Fruit fly (Drosophila melanogaster): ENCODE results near the gene CG12541.

CG12541 gene

DNA sequence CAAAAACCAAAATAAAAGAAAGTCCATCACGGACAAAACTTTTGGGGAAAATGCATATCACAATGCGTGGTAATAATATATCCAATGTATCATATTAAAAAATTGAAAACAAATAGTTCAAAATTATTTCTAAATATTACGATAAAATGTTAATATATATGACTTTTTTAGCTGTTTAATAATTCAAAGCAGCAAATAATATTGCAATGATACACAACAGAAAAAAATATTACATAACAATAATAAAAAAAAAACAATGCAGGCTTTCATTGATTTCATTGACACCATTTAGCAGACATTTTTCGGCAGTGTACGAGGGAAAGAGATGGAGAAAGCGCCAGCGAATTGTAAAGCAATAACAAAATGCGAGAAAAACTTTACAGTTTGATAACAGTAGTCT, 29.0 kb upstream of the CG12541 start (continued):
- TF ChIP-seq Trl (optimal IDR thresholded peaks at IDR 0.05): no peak
- no peak for TF ChIP-seq Trl (GFP tag; optimal IDR thresholded peaks at IDR 0.05)
- TF ChIP-seq Sry-β (GFP tag; optimal IDR thresholded peaks at IDR 0.05): no peak
- no peak for TF ChIP-seq Lhr (GFP tag; optimal IDR thresholded peaks at IDR 0.05)
- no peak for TF ChIP-seq sob (GFP tag; IDR thresholded peaks at IDR 0.05)
- no peak for TF ChIP-seq CG11456 (GFP tag; IDR thresholded peaks at IDR 0.05)
- TF ChIP-seq pho (GFP tag; optimal IDR thresholded peaks at IDR 0.05): no peak
- TF ChIP-seq Antp (GFP tag; optimal IDR thresholded peaks at IDR 0.05): no peak
- peak; percentile 11 for TF ChIP-seq zen (tag; optimal IDR thresholded peaks at IDR 0.05)
- TF ChIP-seq CG12942 (GFP tag; optimal IDR thresholded peaks at IDR 0.05): no peak
- TF ChIP-seq CG10267 (tag; optimal IDR thresholded peaks at IDR 0.05): no peak
- no peak for TF ChIP-seq Scr (GFP tag; IDR thresholded peaks at IDR 0.05; ENCODE audit: partially characterized antibody)
- TF ChIP-seq nau (GFP tag; optimal IDR thresholded peaks at IDR 0.05): no peak
- TF ChIP-seq Asciz (GFP tag; optimal IDR thresholded peaks at IDR 0.05): peak; percentile 46
- no peak for TF ChIP-seq Oaz (GFP tag; IDR thresholded peaks at IDR 0.05)
- TF ChIP-seq chif (GFP tag; optimal IDR thresholded peaks at IDR 0.05): no peak
- no peak for TF ChIP-seq tx (GFP tag; optimal IDR thresholded peaks at IDR 0.05)
- no peak for TF ChIP-seq en (GFP tag; optimal IDR thresholded peaks at IDR 0.05)
- no peak for TF ChIP-seq CG6272 (GFP tag; IDR thresholded peaks at IDR 0.05)
- TF ChIP-seq cato (GFP tag; optimal IDR thresholded peaks at IDR 0.05; ENCODE audit: borderline replicate concordance): no peak
- no peak for TF ChIP-seq Atf3 (GFP tag; optimal IDR thresholded peaks at IDR 0.05)
- peak; percentile 36 for TF ChIP-seq CG13424 (tag; optimal IDR thresholded peaks at IDR 0.05)
- TF ChIP-seq Rfx (GFP tag; IDR thresholded peaks at IDR 0.05): no peak
- TF ChIP-seq CG2678 (tag; optimal IDR thresholded peaks at IDR 0.05): peak; percentile 68
- no peak for TF ChIP-seq mam (GFP tag; optimal IDR thresholded peaks at IDR 0.05)
- no peak for TF ChIP-seq Lim3 (GFP tag; IDR thresholded peaks at IDR 0.05)
- TF ChIP-seq bsh (GFP tag; optimal IDR thresholded peaks at IDR 0.05): peak in 1 of 2 experiments; percentile 71
- TF ChIP-seq D19B (GFP tag; optimal IDR thresholded peaks at IDR 0.05): no peak
- TF ChIP-seq Mes4 (GFP tag; optimal IDR thresholded peaks at IDR 0.05): no peak
- TF ChIP-seq HLH54F (GFP tag; optimal IDR thresholded peaks at IDR 0.05): no peak
- no peak for TF ChIP-seq NFAT (GFP tag; IDR thresholded peaks at IDR 0.05)
- TF ChIP-seq CG30403 (GFP tag; optimal IDR thresholded peaks at IDR 0.05): peak; percentile 26
- TF ChIP-seq Stat92E (GFP tag; optimal IDR thresholded peaks at IDR 0.05): no peak
- no peak for TF ChIP-seq Spps (tag; optimal IDR thresholded peaks at IDR 0.05)
- no peak for TF ChIP-seq aop (GFP tag; IDR thresholded peaks at IDR 0.05)
- no peak for TF ChIP-seq wdn (GFP tag; IDR thresholded peaks at IDR 0.05)
- no peak for TF ChIP-seq disco-r (GFP tag; optimal IDR thresholded peaks at IDR 0.05)
- TF ChIP-seq Drgx (GFP tag; IDR thresholded peaks at IDR 0.05): no peak
- no peak for TF ChIP-seq CG3281 (GFP tag; optimal IDR thresholded peaks at IDR 0.05)
- no peak for TF ChIP-seq schlank (tag; optimal IDR thresholded peaks at IDR 0.05)
- no peak for TF ChIP-seq CG18764 (GFP tag; optimal IDR thresholded peaks at IDR 0.05)
- TF ChIP-seq sc (optimal IDR thresholded peaks at IDR 0.05): no peak
- no peak for TF ChIP-seq sc (GFP tag; optimal IDR thresholded peaks at IDR 0.05)
- peak; percentile 50 for TF ChIP-seq CG31441 (GFP tag; IDR thresholded peaks at IDR 0.05)
- no peak for TF ChIP-seq pan (optimal IDR thresholded peaks at IDR 0.05)
- no peak for TF ChIP-seq pan (GFP tag; optimal IDR thresholded peaks at IDR 0.05 in 1 of 2, IDR thresholded peaks at IDR 0.05 in 1 of 2)
- no peak for TF ChIP-seq CG13296 (GFP tag; optimal IDR thresholded peaks at IDR 0.05)
- TF ChIP-seq Usf (GFP tag; optimal IDR thresholded peaks at IDR 0.05): no peak
- TF ChIP-seq CG4707 (GFP tag; optimal IDR thresholded peaks at IDR 0.05): peak; percentile 23
- TF ChIP-seq CG31224 (GFP tag; IDR thresholded peaks at IDR 0.05): no peak
- TF ChIP-seq CG16779 (GFP tag; IDR thresholded peaks at IDR 0.05): no peak
- TF ChIP-seq CG15601 (tag; optimal IDR thresholded peaks at IDR 0.05): no peak
- no peak for TF ChIP-seq klu (GFP tag; IDR thresholded peaks at IDR 0.05)

Data from whole organism, embryonic.